Fruit fly (Drosophila melanogaster) whole organism, embryonic: Measurements from ENCODE around the gene CG4596.

Source experiments
- C15 ChIP-seq: fragments of 200-800 bp; sonication (Bioruptor generic); IDR thresholded peaks from 3 replicates; pipeline ENCODE4 v1.3.6; 2022; ENCODE audit warnings: missing biosample characterization, missing genetic modification characterization
- CG10462 ChIP-seq: fragments of 200-800 bp; sonication (Bioruptor generic); optimal IDR thresholded peaks from 2 replicates; lab custom pipeline; 2016; ENCODE audit warnings: missing biosample characterization, missing genetic modification characterization
- CG11695 ChIP-seq: fragments of 200-800 bp; sonication (Bioruptor generic); IDR thresholded peaks from 3 replicates; pipeline ENCODE4 v1.3.6; 2022; ENCODE audit warnings: missing biosample characterization, missing genetic modification characterization
- CG12219 ChIP-seq: fragments of 200-800 bp; sonication (Bioruptor generic); optimal IDR thresholded peaks from 3 replicates; lab custom pipeline; 2018; ENCODE audit warnings: missing biosample characterization, mild to moderate bottlenecking, missing genetic modification characterization
- CG1603 ChIP-seq: fragments of 200-800 bp; sonication (Bioruptor generic); optimal IDR thresholded peaks from 2 replicates; lab custom pipeline; 2019; ENCODE audit warnings: missing biosample characterization, mild to moderate bottlenecking, missing genetic modification characterization, moderate library complexity
- CG17186 ChIP-seq: fragments of 200-800 bp; sonication (Bioruptor generic); optimal IDR thresholded peaks from 3 replicates; lab custom pipeline; 2017; ENCODE audit warnings: missing biosample characterization, missing genetic modification reagents, missing genetic modification characterization
- CG1792 ChIP-seq: fragments of 200-800 bp; sonication (Bioruptor generic); optimal IDR thresholded peaks from 2 replicates; lab custom pipeline; 2016; ENCODE audit warnings: missing biosample characterization, missing genetic modification characterization
- CG18599 ChIP-seq: fragments of 200-800 bp; sonication (Bioruptor generic); optimal IDR thresholded peaks from 3 replicates; lab custom pipeline; 2017; ENCODE audit warnings: missing biosample characterization, missing genetic modification characterization, mild to moderate bottlenecking, moderate library complexity, missing genetic modification reagents
- CG2116 ChIP-seq: fragments of 200-800 bp; sonication (Bioruptor generic); optimal IDR thresholded peaks from 3 replicates; lab custom pipeline; 2018; ENCODE audit warnings: missing biosample characterization, mild to moderate bottlenecking, missing genetic modification characterization
- CG3281 ChIP-seq: fragments of 200-800 bp; sonication (Bioruptor generic); optimal IDR thresholded peaks from 3 replicates; lab custom pipeline; 2017; ENCODE audit warnings: missing biosample characterization, mild to moderate bottlenecking, missing genetic modification characterization
- CG34224 ChIP-seq: fragments of 200-800 bp; sonication (Bioruptor generic); IDR thresholded peaks from 3 replicates; pipeline ENCODE4 v1.3.6; 2022; ENCODE audit warnings: missing biosample characterization, missing genetic modification characterization; ENCODE audit not compliant: partially characterized antibody
- CG4360 ChIP-seq: fragments of 200-800 bp; sonication (Bioruptor generic); IDR thresholded peaks from 2 replicates; pipeline ENCODE4 v1.3.6; 2022; ENCODE audit warnings: missing biosample characterization, missing genetic modification characterization
- CG4617 ChIP-seq: fragments of 200-800 bp; sonication (Bioruptor generic); optimal IDR thresholded peaks from 3 replicates; lab custom pipeline; 2016; ENCODE audit warnings: missing biosample characterization, missing genetic modification characterization, borderline replicate concordance
- CG4820 ChIP-seq: fragments of 200-800 bp; sonication (Bioruptor generic); optimal IDR thresholded peaks from 3 replicates; lab custom pipeline; 2016; ENCODE audit warnings: missing biosample characterization, missing genetic modification characterization
- CG6689 ChIP-seq: fragments of 200-800 bp; sonication (Bioruptor generic); IDR thresholded peaks from 2 replicates; pipeline ENCODE4 v1.3.6; 2022; ENCODE audit warnings: missing biosample characterization, missing genetic modification characterization
- CG6854 ChIP-seq: fragments of 200-800 bp; sonication (Bioruptor generic); optimal IDR thresholded peaks from 3 replicates; lab custom pipeline; 2017; ENCODE audit warnings: missing biosample characterization, mild to moderate bottlenecking, missing genetic modification characterization
- Deaf1 ChIP-seq: fragments of 200-800 bp; optimal IDR thresholded peaks from 3 replicates; lab custom pipeline; 2019; ENCODE audit warnings: missing biosample characterization, mild to moderate bottlenecking, missing genetic modification characterization, moderate library complexity
- Doc2 ChIP-seq: fragments of 200-800 bp; sonication (Bioruptor generic); IDR thresholded peaks from 2 replicates; pipeline ENCODE4 v1.3.6; 2022; ENCODE audit warnings: missing biosample characterization, missing genetic modification characterization
- ERR ChIP-seq: fragments of 200-800 bp; sonication (Bioruptor generic); optimal IDR thresholded peaks from 2 replicates; lab custom pipeline; 2016; ENCODE audit warnings: missing biosample characterization, missing genetic modification characterization
- HLH4C ChIP-seq: fragments of 200-800 bp; sonication (Bioruptor generic); IDR thresholded peaks from 3 replicates; pipeline ENCODE4 v1.3.6; 2022; ENCODE audit warnings: missing biosample characterization, missing genetic modification characterization; ENCODE audit not compliant: partially characterized antibody
- HmgD ChIP-seq: fragments of 200-800 bp; sonication (Bioruptor generic); optimal IDR thresholded peaks from 3 replicates; lab custom pipeline; 2016; ENCODE audit warnings: missing biosample characterization, missing genetic modification characterization
- Hmr ChIP-seq: fragments of 200-800 bp; sonication (Bioruptor generic); optimal IDR thresholded peaks from 3 replicates; lab custom pipeline; 2017; ENCODE audit warnings: mild to moderate bottlenecking, missing biosample characterization, missing genetic modification reagents, missing genetic modification characterization
- Hr39 ChIP-seq: fragments of >200 bp; optimal IDR thresholded peaks from 2 replicates; lab custom pipeline; 2017
- Myb ChIP-seq: fragments of 200-800 bp; sonication (Bioruptor generic); optimal IDR thresholded peaks from 2 replicates; lab custom pipeline; 2016; ENCODE audit warnings: missing biosample characterization, missing genetic modification characterization
- Neu2 ChIP-seq: fragments of 200-800 bp; sonication (Bioruptor generic); optimal IDR thresholded peaks from 3 replicates; lab custom pipeline; 2016; ENCODE audit warnings: missing biosample characterization, missing genetic modification characterization, borderline replicate concordance
- Rfx ChIP-seq: fragments of 200-800 bp; sonication (Bioruptor generic); IDR thresholded peaks from 2 replicates; pipeline ENCODE4 v1.3.6; 2022; ENCODE audit warnings: missing biosample characterization, missing genetic modification characterization
- Xbp1 ChIP-seq: fragments of 200-800 bp; sonication (Bioruptor generic); optimal IDR thresholded peaks from 3 replicates; lab custom pipeline; 2016; ENCODE audit warnings: missing biosample characterization, mild to moderate bottlenecking, missing genetic modification characterization
- abd-A ChIP-seq: fragments of 200-800 bp; sonication (Bioruptor generic); optimal IDR thresholded peaks from 3 replicates; lab custom pipeline; 2019; ENCODE audit warnings: missing biosample characterization, mild to moderate bottlenecking, missing genetic modification characterization, moderate library complexity
- bab2 ChIP-seq: fragments of 200-800 bp; sonication (Bioruptor generic); optimal IDR thresholded peaks from 2 replicates; lab custom pipeline; 2016; ENCODE audit warnings: missing biosample characterization, missing genetic modification characterization
- bcd ChIP-seq: fragments of 200-800 bp; sonication (Bioruptor generic); optimal IDR thresholded peaks from 2 replicates; lab custom pipeline; 2017; ENCODE audit warnings: missing biosample characterization, mild to moderate bottlenecking, missing genetic modification characterization
- ci ChIP-seq: fragments of 200-800 bp; sonication (Bioruptor generic); IDR thresholded peaks from 3 replicates; pipeline ENCODE4 v1.3.6; 2022; ENCODE audit warnings: missing biosample characterization, missing genetic modification characterization
- cwo ChIP-seq: fragments of 200-800 bp; sonication (Bioruptor generic); optimal IDR thresholded peaks from 3 replicates; lab custom pipeline; 2017; ENCODE audit warnings: missing biosample characterization, missing genetic modification characterization, mild to moderate bottlenecking, moderate library complexity, missing genetic modification reagents
- gce ChIP-seq: fragments of 200-800 bp; sonication (Bioruptor generic); IDR thresholded peaks from 3 replicates; pipeline ENCODE4 v1.3.6; 2022; ENCODE audit warnings: missing biosample characterization, missing genetic modification characterization
- hbn ChIP-seq: fragments of 200-800 bp; sonication (Bioruptor generic); IDR thresholded peaks from 2 replicates; pipeline ENCODE4 v1.3.6; 2022; ENCODE audit warnings: missing biosample characterization, missing genetic modification characterization; ENCODE audit not compliant: partially characterized antibody
- lbe ChIP-seq: fragments of 200-800 bp; sonication (Bioruptor generic); optimal IDR thresholded peaks from 2 replicates; lab custom pipeline; 2016; ENCODE audit warnings: missing biosample characterization, mild to moderate bottlenecking, missing genetic modification characterization
- lola ChIP-seq, 3 experiments: fragments of >200 bp in 2 of 3; fragments of 200-800 bp in 1 of 3; sonication (Bioruptor generic) in 1 of 3; optimal IDR thresholded peaks; 2 replicates each; lab custom pipeline; 2017 to 2019; ENCODE audit warnings: missing biosample characterization in 3 of 3, missing genetic modification characterization in 3 of 3, mild to moderate bottlenecking in 1 of 3, moderate library complexity in 1 of 3
- mam ChIP-seq: fragments of 200-800 bp; sonication (Bioruptor generic); optimal IDR thresholded peaks from 3 replicates; lab custom pipeline; 2016; ENCODE audit warnings: missing biosample characterization, missing genetic modification characterization
- nom ChIP-seq: fragments of 200-800 bp; sonication (Bioruptor generic); optimal IDR thresholded peaks from 2 replicates; lab custom pipeline; 2017; ENCODE audit warnings: missing biosample characterization, missing genetic modification characterization, mild to moderate bottlenecking, moderate library complexity, missing genetic modification reagents
- pan ChIP-seq, 4 experiments: fragments of >200 bp in 3 of 4; fragments of 200-800 bp in 1 of 4; sonication (Bioruptor generic) in 1 of 4; optimal IDR thresholded peaks in 3 of 4; IDR thresholded peaks in 1 of 4; 2 replicates each; pipeline versions ENCODE4 v1.3.6 to Lab custom; 2017 to 2022; ENCODE audit warnings: missing biosample characterization in 2 of 4, missing genetic modification characterization in 2 of 4, mixed read lengths in 1 of 4
- pfk ChIP-seq: fragments of 200-800 bp; sonication (Bioruptor generic); optimal IDR thresholded peaks from 2 replicates; lab custom pipeline; 2018; ENCODE audit warnings: missing biosample characterization, mild to moderate bottlenecking, missing genetic modification characterization, moderate library complexity
- pnt ChIP-seq: fragments of 200-800 bp; sonication (Bioruptor generic); optimal IDR thresholded peaks from 3 replicates; lab custom pipeline; 2016; ENCODE audit warnings: missing biosample characterization, missing genetic modification characterization
- psq ChIP-seq: fragments of 200-800 bp; sonication (Bioruptor generic); optimal IDR thresholded peaks from 2 replicates; lab custom pipeline; 2017; ENCODE audit warnings: missing biosample characterization, missing genetic modification characterization
- shn ChIP-seq: fragments of 200-800 bp; sonication (Bioruptor generic); optimal IDR thresholded peaks from 3 replicates; lab custom pipeline; 2016; ENCODE audit warnings: missing biosample characterization, missing genetic modification characterization
- sim ChIP-seq: fragments of 200-800 bp; sonication (Bioruptor generic); IDR thresholded peaks from 2 replicates; pipeline ENCODE4 v1.3.6; 2022; ENCODE audit warnings: missing biosample characterization, missing genetic modification characterization
- tap ChIP-seq: fragments of 200-800 bp; optimal IDR thresholded peaks from 3 replicates; lab custom pipeline; 2019; ENCODE audit warnings: missing biosample characterization, mild to moderate bottlenecking, missing genetic modification characterization, moderate library complexity
- toy ChIP-seq: fragments of 200-800 bp; sonication (Bioruptor generic); IDR thresholded peaks from 2 replicates; pipeline ENCODE4 v1.3.6; 2022; ENCODE audit warnings: missing biosample characterization, missing genetic modification characterization
- unc-4 ChIP-seq: fragments of 200-800 bp; sonication (Bioruptor generic); IDR thresholded peaks from 2 replicates; pipeline ENCODE4 v1.3.6; 2022; ENCODE audit warnings: missing biosample characterization, missing genetic modification characterization; ENCODE audit not compliant: partially characterized antibody
- wek ChIP-seq: fragments of 200-800 bp; sonication (Bioruptor generic); optimal IDR thresholded peaks from 3 replicates; lab custom pipeline; 2018; ENCODE audit warnings: missing biosample characterization, mild to moderate bottlenecking, missing genetic modification characterization, moderate library complexity
- zfh2 ChIP-seq: fragments of 200-800 bp; sonication (Bioruptor generic); optimal IDR thresholded peaks from 2 replicates; lab custom pipeline; 2016; ENCODE audit warnings: missing biosample characterization, missing genetic modification characterization

The CG4596 gene

DNA sequence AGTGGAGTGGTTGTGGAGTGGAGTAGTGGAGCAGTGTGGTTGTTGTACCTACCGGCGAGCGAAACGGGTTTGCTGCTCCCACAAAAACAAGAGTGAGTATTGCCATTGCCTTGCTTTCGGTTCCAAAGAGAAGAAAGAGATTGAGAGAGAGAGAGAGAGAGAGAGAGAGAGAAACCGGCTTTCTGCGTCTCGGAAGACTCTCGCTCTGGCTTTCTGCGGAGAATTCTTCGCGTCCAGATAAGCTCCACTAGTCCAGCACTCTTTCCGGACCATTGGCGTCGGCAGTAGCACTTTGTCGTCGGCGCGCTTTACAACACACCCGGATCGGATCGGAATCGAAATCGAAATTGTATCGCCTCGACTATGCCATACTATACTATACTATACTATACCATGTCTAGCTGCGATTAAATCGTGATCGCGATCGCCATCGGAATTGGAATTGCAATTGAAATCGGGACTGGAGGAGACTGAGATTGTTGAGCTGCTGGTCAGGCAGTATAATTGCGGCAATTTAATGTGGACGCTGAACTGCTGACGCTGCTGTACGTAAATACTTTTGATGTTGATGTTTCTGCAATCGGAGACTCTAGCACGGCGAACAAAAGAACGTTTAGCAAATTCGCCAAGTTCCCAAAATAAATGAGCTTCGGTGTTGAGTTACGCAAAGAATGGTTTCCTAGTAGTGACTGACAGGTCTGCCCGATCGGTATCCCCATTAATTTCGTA is 45.9 kb upstream of the CG4596 start, which contains the start of gene Cad86C (continued):
- TF ChIP-seq bcd (no peak), gce (no peak), HmgD (GFP tag; lab: Kevin White, UChicago) (no peak), abd-A (no peak), cwo (GFP tag; lab: Kevin White, UChicago) (no peak), lbe (GFP tag; lab: Kevin White, UChicago) (peak; percentile 72), CG18599 (GFP tag; lab: Kevin White, UChicago) (no peak), Myb (GFP tag; lab: Kevin White, UChicago) (no peak), CG10462 (GFP tag; lab: Kevin White, UChicago) (no peak), CG17186 (no peak), nom (GFP tag; lab: Kevin White, UChicago) (peak; percentile 85), CG4820 (GFP tag; lab: Kevin White, UChicago) (no peak), shn (GFP tag; lab: Kevin White, UChicago) (no peak), wek (GFP tag; lab: Kevin White, UChicago) (no peak), CG6689 (GFP tag; lab: Robert Waterston, UW) (no peak), CG1792 (GFP tag; lab: Kevin White, UChicago) (no peak), ci (GFP tag; lab: Robert Waterston, UW) (no peak; the same call in 2 of the 3 replicates), Xbp1 (no peak), zfh2 (no peak), Rfx (GFP tag; lab: Robert Waterston, UW) (peak; percentile 50; the same call in 1 of the 2 replicates), CG6854 (GFP tag; lab: Kevin White, UChicago) (peak; percentile 5), pan (optimal IDR thresholded peaks at IDR 0.05; lab: Kevin White, UChicago) (no peak), pan (GFP tag; optimal IDR thresholded peaks at IDR 0.05 in 1 of 2, IDR thresholded peaks at IDR 0.05 in 1 of 2) (peak in 1 of 2 experiments; percentile 19), CG4360 (GFP tag; lab: Robert Waterston, UW) (peak; percentile 93), C15 (GFP tag; lab: Robert Waterston, UW) (no peak), Hmr (GFP tag; lab: Kevin White, UChicago) (no peak), toy (no peak), CG2116 (GFP tag; lab: Kevin White, UChicago) (no peak), mam (GFP tag; lab: Kevin White, UChicago) (no peak), CG4617 (GFP tag; lab: Kevin White, UChicago) (no peak), bab2 (no peak), CG34224 (GFP tag; lab: Robert Waterston, UW) (peak; percentile 46), Deaf1 (tag; lab: Kevin White, UChicago) (peak; percentile 31), Neu2 (GFP tag; lab: Kevin White, UChicago) (no peak), Doc2 (GFP tag; lab: Robert Waterston, UW) (no peak), unc-4 (peak; percentile 45; the same call in 1 of the 2 replicates), lola (GFP tag; optimal IDR thresholded peaks at IDR 0.05; lab: Kevin White, UChicago) (no peak), sim (GFP tag; lab: Robert Waterston, UW) (peak; percentile 11; the same call in 1 of the 2 replicates), HLH4C (GFP tag; lab: Robert Waterston, UW) (peak; percentile 75), pfk (GFP tag; lab: Kevin White, UChicago) (no peak), tap (tag; lab: Kevin White, UChicago) (no peak), CG11695 (GFP tag; lab: Robert Waterston, UW) (peak; percentile 38; the same call in 1 of the 3 replicates), pnt (no peak), ERR (GFP tag; lab: Kevin White, UChicago) (no peak), Hr39 (lab: Kevin White, UChicago) (no peak), hbn (peak; percentile 52), CG3281 (GFP tag; lab: Kevin White, UChicago) (no peak), CG1603 (tag; lab: Kevin White, UChicago) (no peak), CG12219 (GFP tag; lab: Kevin White, UChicago) (no peak), psq (GFP tag; lab: Kevin White, UChicago) (no peak)
